Fruit fly (Drosophila melanogaster): ENCODE data around the gene Npc2b.

The Npc2b gene

dm6 chr3R:14061988-14062868 lies 27.1 kb upstream of the Npc2b start (continued):
- TF ChIP-seq CG34376 (GFP tag; optimal IDR thresholded peaks at IDR 0.05): peak; percentile 88
- no peak for TF ChIP-seq Ravus (GFP tag; IDR thresholded peaks at IDR 0.05)
- peak; percentile 54 for TF ChIP-seq Ptx1 (GFP tag; IDR thresholded peaks at IDR 0.05)
- TF ChIP-seq CG30403 (GFP tag; optimal IDR thresholded peaks at IDR 0.05): peak; percentile 45
- TF ChIP-seq Max (GFP tag; optimal IDR thresholded peaks at IDR 0.05): peak; percentile 2
- peak; percentile 21 for TF ChIP-seq CG1603 (tag; optimal IDR thresholded peaks at IDR 0.05)
- no peak for TF ChIP-seq sc (optimal IDR thresholded peaks at IDR 0.05)
- no peak for TF ChIP-seq sc (GFP tag; optimal IDR thresholded peaks at IDR 0.05)
- no peak for TF ChIP-seq CG8290 (GFP tag; optimal IDR thresholded peaks at IDR 0.05)
- TF ChIP-seq CG8290 (tag; optimal IDR thresholded peaks at IDR 0.05): peak in 1 of 2 experiments; percentile 15
- no peak for TF ChIP-seq fru (optimal IDR thresholded peaks at IDR 0.05)
- peak in 1 of 3 experiments; percentile 0 for TF ChIP-seq lola (GFP tag; optimal IDR thresholded peaks at IDR 0.05)
- peak; percentile 24; the same call in 1 of the 4 replicates for TF ChIP-seq Gug (GFP tag; IDR thresholded peaks at IDR 0.05)
- TF ChIP-seq CG15479 (GFP tag; optimal IDR thresholded peaks at IDR 0.05): no peak
- TF ChIP-seq CG18262 (tag; optimal IDR thresholded peaks at IDR 0.05): peak; percentile 54
- no peak for TF ChIP-seq Doc3 (GFP tag; IDR thresholded peaks at IDR 0.05; ENCODE audit: partially characterized antibody)
- no peak for TF ChIP-seq D (optimal IDR thresholded peaks at IDR 0.05)
- TF ChIP-seq D (GFP tag; optimal IDR thresholded peaks at IDR 0.05): no peak
- no peak for TF ChIP-seq gsb (GFP tag; IDR thresholded peaks at IDR 0.05)
- 0 out of 2 replicates have a peak, but pooled peaks have one; percentile 29 for TF ChIP-seq vvl (GFP tag; IDR thresholded peaks at IDR 0.05)
- no peak for TF ChIP-seq z (GFP tag; IDR thresholded peaks at IDR 0.05)
- no peak for TF ChIP-seq gce (GFP tag; IDR thresholded peaks at IDR 0.05)
- no peak for TF ChIP-seq CG6272 (GFP tag; IDR thresholded peaks at IDR 0.05)
- TF ChIP-seq CG8944 (GFP tag; optimal IDR thresholded peaks at IDR 0.05): no peak
- peak; percentile 36 for TF ChIP-seq CG7556 (GFP tag; optimal IDR thresholded peaks at IDR 0.05)
- TF ChIP-seq CG2889 (GFP tag; IDR thresholded peaks at IDR 0.05): no peak
- peak; percentile 20 for TF ChIP-seq Bteb2 (GFP tag; optimal IDR thresholded peaks at IDR 0.05)
- no peak for TF ChIP-seq CTCF (GFP tag; optimal IDR thresholded peaks at IDR 0.05)
- TF ChIP-seq emc (GFP tag; optimal IDR thresholded peaks at IDR 0.05): no peak
- no peak for TF ChIP-seq dati (GFP tag; IDR thresholded peaks at IDR 0.05)
- no peak for TF ChIP-seq CG7786 (GFP tag; optimal IDR thresholded peaks at IDR 0.05)
- TF ChIP-seq ind (GFP tag; optimal IDR thresholded peaks at IDR 0.05): peak; percentile 11
- no peak for TF ChIP-seq vnd (GFP tag; IDR thresholded peaks at IDR 0.05; ENCODE audit: partially characterized antibody)
- TF ChIP-seq Oaz (GFP tag; IDR thresholded peaks at IDR 0.05): no peak
- TF ChIP-seq Poxn (GFP tag; IDR thresholded peaks at IDR 0.05): no peak
- peak; percentile 27 for TF ChIP-seq CG6854 (GFP tag; optimal IDR thresholded peaks at IDR 0.05)
- peak; percentile 13 for TF ChIP-seq CG10979 (tag; optimal IDR thresholded peaks at IDR 0.05)
- peak; percentile 71 for TF ChIP-seq Meics (GFP tag; optimal IDR thresholded peaks at IDR 0.05)
- 0 out of 3 replicates have a peak, but pooled peaks have one; percentile 32 for TF ChIP-seq CG34422 (GFP tag; IDR thresholded peaks at IDR 0.05)
- TF ChIP-seq B-H1 (GFP tag; IDR thresholded peaks at IDR 0.05): no peak; the same call in 2 of the 3 replicates
- TF ChIP-seq CG13296 (GFP tag; optimal IDR thresholded peaks at IDR 0.05): peak; percentile 31
- TF ChIP-seq CG17361 (GFP tag; IDR thresholded peaks at IDR 0.05): no peak; the same call in none of the 3 replicates
- TF ChIP-seq ERR (GFP tag; optimal IDR thresholded peaks at IDR 0.05): no peak
- peak; percentile 52 for TF ChIP-seq Fer3 (tag; optimal IDR thresholded peaks at IDR 0.05)
- peak; percentile 30 for TF ChIP-seq CG15269 (tag; optimal IDR thresholded peaks at IDR 0.05)
- TF ChIP-seq CG16779 (GFP tag; IDR thresholded peaks at IDR 0.05): no peak
- TF ChIP-seq psq (GFP tag; optimal IDR thresholded peaks at IDR 0.05): peak; percentile 2
- TF ChIP-seq CG4820 (GFP tag; optimal IDR thresholded peaks at IDR 0.05): peak; percentile 39
- peak; percentile 25 for TF ChIP-seq CG9817 (tag; optimal IDR thresholded peaks at IDR 0.05)
- no peak for TF ChIP-seq sqz (GFP tag; optimal IDR thresholded peaks at IDR 0.05)
- TF ChIP-seq stc (GFP tag; IDR thresholded peaks at IDR 0.05): no peak

Data from whole organism, embryonic.